Fruit fly (Drosophila melanogaster) whole organism, pupa: ENCODE measurements around the gene Teh4.

Experiments
- CG14655 ChIP-seq: fragments of 200-800 bp; sonication (Bioruptor generic); optimal IDR thresholded peaks from 3 replicates; lab custom pipeline; 2017; ENCODE audit warnings: mild to moderate bottlenecking, missing biosample characterization, missing genetic modification reagents, missing genetic modification characterization
- CG32121 ChIP-seq: fragments of 200-800 bp; sonication (Bioruptor generic); IDR thresholded peaks from 2 replicates; pipeline ENCODE4 v1.3.6; 2022; ENCODE audit warnings: missing biosample characterization, missing genetic modification characterization
- CG34367 ChIP-seq: fragments of 200-800 bp; sonication (Bioruptor generic); optimal IDR thresholded peaks from 2 replicates; lab custom pipeline; 2018; ENCODE audit warnings: missing biosample characterization, mild to moderate bottlenecking, missing genetic modification characterization
- CG4496 ChIP-seq: fragments of 200-800 bp; sonication (Bioruptor generic); IDR thresholded peaks from 3 replicates; pipeline ENCODE4 v1.3.6; 2022; ENCODE audit warnings: missing biosample characterization, missing genetic modification characterization
- CG8159 ChIP-seq: fragments of 200-800 bp; sonication (Bioruptor generic); optimal IDR thresholded peaks from 3 replicates; lab custom pipeline; 2018; ENCODE audit warnings: missing biosample characterization, mild to moderate bottlenecking, missing genetic modification characterization, moderate library complexity
- CG8301 ChIP-seq: fragments of 200-800 bp; sonication (Bioruptor generic); optimal IDR thresholded peaks from 2 replicates; lab custom pipeline; 2018; ENCODE audit warnings: missing biosample characterization, mild to moderate bottlenecking, missing genetic modification characterization
- CG9948 ChIP-seq: fragments of 200-800 bp; sonication (Bioruptor generic); optimal IDR thresholded peaks from 2 replicates; lab custom pipeline; 2018; ENCODE audit warnings: missing biosample characterization, mild to moderate bottlenecking, missing genetic modification characterization, moderate library complexity
- EcR ChIP-seq: fragments of 200-800 bp; sonication (Bioruptor generic); optimal IDR thresholded peaks from 3 replicates; lab custom pipeline; 2019; ENCODE audit warnings: missing biosample characterization, missing genetic modification characterization, mild to moderate bottlenecking, moderate library complexity, missing genetic modification reagents
- Pif1A ChIP-seq: fragments of 200-800 bp; sonication (Bioruptor generic); optimal IDR thresholded peaks from 3 replicates; lab custom pipeline; 2016; ENCODE audit warnings: missing biosample characterization, missing genetic modification characterization
- fd96Ca ChIP-seq: fragments of 200-800 bp; sonication (Bioruptor generic); IDR thresholded peaks from 3 replicates; pipeline ENCODE4 v1.3.6; 2022; ENCODE audit warnings: missing biosample characterization, missing genetic modification characterization

- TF ChIP-seq CG9948 (tag; lab: Kevin White, UChicago) (no peak), CG8159 (no peak), EcR (GFP tag; lab: Kevin White, UChicago) (no peak), CG34367 (no peak), CG4496 (GFP tag; lab: Robert Waterston, UW) (no peak), CG8301 (tag; lab: Kevin White, UChicago) (no peak), CG32121 (GFP tag; lab: Robert Waterston, UW) (no peak), CG14655 (GFP tag; lab: Kevin White, UChicago) (no peak), Pif1A (GFP tag; lab: Kevin White, UChicago) (no peak), fd96Ca (GFP tag; lab: Robert Waterston, UW) (no peak; the same call in 2 of the 3 replicates)
These were observed 10.7 kb downstream of the Teh4 start, which contains the start of gene mas for dm6 chr3L:4167353-4167842.
